Worm (Caenorhabditis elegans): ENCODE measurements around the gene col-43.

DNA sequence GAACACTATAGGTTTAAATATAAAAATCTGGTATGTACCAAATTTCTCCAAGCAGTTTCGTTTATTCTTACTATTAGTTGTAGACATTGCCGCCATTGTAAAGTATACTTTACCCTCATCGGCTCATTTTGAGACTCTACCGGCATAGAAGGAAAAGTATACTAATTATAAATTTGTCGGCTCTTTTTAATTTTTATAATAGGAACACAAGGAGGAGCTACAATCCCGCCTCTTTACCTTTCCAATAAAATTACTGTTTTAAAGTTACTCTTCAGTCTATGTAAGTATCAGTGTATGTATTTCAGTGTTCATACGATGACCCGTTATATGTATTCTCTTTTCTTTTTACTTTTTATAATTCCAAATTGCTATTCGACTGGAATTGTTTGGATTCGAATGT, 48.6 kb upstream of the col-43 start, which contains the start of gene sdz-23:
- TF ChIP-seq ama-1 (optimal IDR thresholded peaks at IDR 0.05): no peak
- TF ChIP-seq ama-1 (GFP tag; optimal IDR thresholded peaks at IDR 0.05): no peak
- TF ChIP-seq F10E7.11 (tag; optimal IDR thresholded peaks at IDR 0.05): no peak
- no peak for TF ChIP-seq ztf-25 (GFP tag; IDR thresholded peaks at IDR 0.05)
- TF ChIP-seq B0019.2 (GFP tag; conservative IDR thresholded peaks at IDR 0.05): no peak
- no peak for TF ChIP-seq efl-1 (GFP tag; optimal IDR thresholded peaks at IDR 0.05)
